Fruit fly (Drosophila melanogaster) whole organism, embryonic: ENCODE measurements around the gene CG31560.

Experiments
- Abd-B ChIP-seq: fragments of 200-800 bp; sonication (Bioruptor generic); optimal IDR thresholded peaks from 2 replicates; lab custom pipeline; 2018; ENCODE audit warnings: missing biosample characterization, mild to moderate bottlenecking, missing genetic modification characterization, moderate library complexity
- Ada2b ChIP-seq: fragments of 200-800 bp; sonication (Bioruptor generic); IDR thresholded peaks from 2 replicates; pipeline ENCODE4 v1.3.6; 2022; ENCODE audit warnings: missing biosample characterization, missing genetic modification characterization
- Antp ChIP-seq: fragments of 200-800 bp; sonication (Bioruptor generic); optimal IDR thresholded peaks from 3 replicates; lab custom pipeline; 2016; ENCODE audit warnings: missing biosample characterization, missing genetic modification characterization
- Bdp1 ChIP-seq: fragments of 200-800 bp; sonication (Bioruptor generic); optimal IDR thresholded peaks from 3 replicates; lab custom pipeline; 2016; ENCODE audit warnings: missing biosample characterization, missing genetic modification characterization
- Blimp-1 ChIP-seq: fragments of 200-800 bp; sonication (Bioruptor generic); optimal IDR thresholded peaks from 3 replicates; lab custom pipeline; 2018; ENCODE audit warnings: missing biosample characterization, missing genetic modification characterization, mild to moderate bottlenecking, moderate library complexity, missing genetic modification reagents
- C15 ChIP-seq: fragments of 200-800 bp; sonication (Bioruptor generic); IDR thresholded peaks from 3 replicates; pipeline ENCODE4 v1.3.6; 2022; ENCODE audit warnings: missing biosample characterization, missing genetic modification characterization
- CG1233 ChIP-seq: fragments of 200-800 bp; sonication (Bioruptor generic); optimal IDR thresholded peaks from 4 replicates; lab custom pipeline; 2018; ENCODE audit warnings: missing biosample characterization, mild to moderate bottlenecking, missing genetic modification characterization
- CG13424 ChIP-seq: fragments of 200-800 bp; sonication (Bioruptor generic); optimal IDR thresholded peaks from 2 replicates; lab custom pipeline; 2019; ENCODE audit warnings: missing biosample characterization, mild to moderate bottlenecking, missing genetic modification characterization, moderate library complexity
- CG14710 ChIP-seq: fragments of 200-800 bp; sonication (Bioruptor generic); optimal IDR thresholded peaks from 3 replicates; lab custom pipeline; 2019; ENCODE audit warnings: missing biosample characterization, mild to moderate bottlenecking, missing genetic modification characterization, moderate library complexity
- CG14860 ChIP-seq: fragments of 200-800 bp; sonication (Bioruptor generic); IDR thresholded peaks from 3 replicates; pipeline ENCODE4 v1.3.6; 2022; ENCODE audit warnings: missing biosample characterization, missing genetic modification characterization; ENCODE audit not compliant: partially characterized antibody
- CG1603 ChIP-seq: fragments of 200-800 bp; sonication (Bioruptor generic); optimal IDR thresholded peaks from 2 replicates; lab custom pipeline; 2019; ENCODE audit warnings: missing biosample characterization, mild to moderate bottlenecking, missing genetic modification characterization, moderate library complexity
- CG16813 ChIP-seq: fragments of 200-800 bp; sonication (Bioruptor generic); IDR thresholded peaks from 3 replicates; pipeline ENCODE4 v1.3.6; 2022; ENCODE audit warnings: missing biosample characterization, missing genetic modification characterization; ENCODE audit not compliant: partially characterized antibody
- CG18262 ChIP-seq: fragments of 200-800 bp; optimal IDR thresholded peaks from 3 replicates; lab custom pipeline; 2019; ENCODE audit warnings: missing biosample characterization, mild to moderate bottlenecking, missing genetic modification characterization, moderate library complexity
- CG2712 ChIP-seq: fragments of 200-800 bp; optimal IDR thresholded peaks from 3 replicates; lab custom pipeline; 2019; ENCODE audit warnings: missing biosample characterization, mild to moderate bottlenecking, missing genetic modification characterization, moderate library complexity
- CG30431 ChIP-seq: fragments of 200-800 bp; sonication (Bioruptor generic); optimal IDR thresholded peaks from 2 replicates; lab custom pipeline; 2017; ENCODE audit warnings: missing biosample characterization, missing genetic modification characterization
- CG33213 ChIP-seq: fragments of 200-800 bp; sonication (Bioruptor generic); optimal IDR thresholded peaks from 3 replicates; lab custom pipeline; 2016; ENCODE audit warnings: missing biosample characterization, missing genetic modification characterization
- CG34224 ChIP-seq: fragments of 200-800 bp; sonication (Bioruptor generic); IDR thresholded peaks from 3 replicates; pipeline ENCODE4 v1.3.6; 2022; ENCODE audit warnings: missing biosample characterization, missing genetic modification characterization; ENCODE audit not compliant: partially characterized antibody
- CG3838 ChIP-seq: fragments of 200-800 bp; sonication (Bioruptor generic); optimal IDR thresholded peaks from 3 replicates; lab custom pipeline; 2016; ENCODE audit warnings: missing biosample characterization, missing genetic modification characterization
- CG6689 ChIP-seq: fragments of 200-800 bp; sonication (Bioruptor generic); IDR thresholded peaks from 2 replicates; pipeline ENCODE4 v1.3.6; 2022; ENCODE audit warnings: missing biosample characterization, missing genetic modification characterization
- CG6813 ChIP-seq: fragments of 200-800 bp; sonication (Bioruptor generic); optimal IDR thresholded peaks from 2 replicates; lab custom pipeline; 2017; ENCODE audit warnings: missing biosample characterization, missing genetic modification characterization, mild to moderate bottlenecking, moderate library complexity, missing genetic modification reagents
- CG7928 ChIP-seq: fragments of 200-800 bp; sonication (Bioruptor generic); optimal IDR thresholded peaks from 2 replicates; lab custom pipeline; 2017; ENCODE audit warnings: missing biosample characterization, mild to moderate bottlenecking, missing genetic modification characterization
- CG8290 ChIP-seq, 3 experiments: fragments of 200-800 bp; sonication (Bioruptor generic); optimal IDR thresholded peaks; 2 replicates each; lab custom pipeline; 2016 to 2019; ENCODE audit warnings: missing biosample characterization in 3 of 3, missing genetic modification characterization in 3 of 3, mild to moderate bottlenecking in 2 of 3, moderate library complexity in 1 of 3
- CG9817 ChIP-seq: fragments of 200-800 bp; sonication (Bioruptor generic); optimal IDR thresholded peaks from 2 replicates; lab custom pipeline; 2018; ENCODE audit warnings: missing biosample characterization, mild to moderate bottlenecking, missing genetic modification characterization, moderate library complexity
- CoRest ChIP-seq: fragments of 200-800 bp; sonication (Bioruptor generic); optimal IDR thresholded peaks from 3 replicates; lab custom pipeline; 2018; ENCODE audit warnings: missing biosample characterization, mild to moderate bottlenecking, missing genetic modification characterization, moderate library complexity
- D19B ChIP-seq: fragments of 200-800 bp; sonication (Bioruptor generic); optimal IDR thresholded peaks from 2 replicates; lab custom pipeline; 2017; ENCODE audit warnings: missing biosample characterization, mild to moderate bottlenecking, missing genetic modification characterization
- Dek ChIP-seq: fragments of 200-800 bp; sonication (Bioruptor generic); optimal IDR thresholded peaks from 3 replicates; lab custom pipeline; 2019; ENCODE audit warnings: missing biosample characterization, mild to moderate bottlenecking, missing genetic modification characterization, moderate library complexity
- Elba2 ChIP-seq: fragments of 200-800 bp; sonication (Bioruptor generic); optimal IDR thresholded peaks from 3 replicates; lab custom pipeline; 2016; ENCODE audit warnings: missing biosample characterization, missing genetic modification characterization
- NC2β ChIP-seq: fragments of 200-800 bp; sonication (Bioruptor generic); optimal IDR thresholded peaks from 2 replicates; lab custom pipeline; 2016; ENCODE audit warnings: missing biosample characterization, missing genetic modification characterization
- Pdp1 ChIP-seq, 2 experiments: fragments of 200-800 bp; sonication (Bioruptor generic); optimal IDR thresholded peaks; 3 replicates each; lab custom pipeline; 2016; ENCODE audit warnings: missing biosample characterization in 2 of 2, missing genetic modification characterization in 2 of 2, mild to moderate bottlenecking in 1 of 2, moderate library complexity in 1 of 2
- Scr ChIP-seq: fragments of 200-800 bp; sonication (Bioruptor generic); IDR thresholded peaks from 2 replicates; pipeline ENCODE4 v1.3.6; 2022; ENCODE audit warnings: missing biosample characterization, missing genetic modification characterization; ENCODE audit not compliant: partially characterized antibody
- Sry-δ ChIP-seq: fragments of 200-800 bp; sonication (Bioruptor generic); optimal IDR thresholded peaks from 2 replicates; lab custom pipeline; 2016; ENCODE audit warnings: missing biosample characterization, missing genetic modification characterization
- Ssrp ChIP-seq: fragments of 200-800 bp; sonication (Bioruptor generic); optimal IDR thresholded peaks from 2 replicates; lab custom pipeline; 2018; ENCODE audit warnings: missing biosample characterization, mild to moderate bottlenecking, missing genetic modification characterization, moderate library complexity
- Tbp ChIP-seq: fragments of >200 bp; optimal IDR thresholded peaks from 2 replicates; lab custom pipeline; 2018; ENCODE audit warnings: missing biosample characterization, missing genetic modification characterization
- Xrp1 ChIP-seq: fragments of 200-800 bp; sonication (Bioruptor generic); IDR thresholded peaks from 2 replicates; pipeline ENCODE4 v1.3.6; 2022; ENCODE audit warnings: missing biosample characterization, missing genetic modification characterization
- YL-1 ChIP-seq: fragments of 200-800 bp; sonication (Bioruptor generic); optimal IDR thresholded peaks from 3 replicates; lab custom pipeline; 2017; ENCODE audit warnings: missing biosample characterization, mild to moderate bottlenecking, missing genetic modification characterization
- amos ChIP-seq: fragments of 200-800 bp; sonication (Bioruptor generic); IDR thresholded peaks from 2 replicates; pipeline ENCODE4 v1.3.6; 2022; ENCODE audit warnings: missing biosample characterization, missing genetic modification characterization; ENCODE audit not compliant: partially characterized antibody
- cad ChIP-seq: fragments of >200 bp; optimal IDR thresholded peaks from 2 replicates; lab custom pipeline; 2017; ENCODE audit warnings: missing biosample characterization, missing genetic modification characterization
- cas ChIP-seq: fragments of 200-800 bp; sonication (Bioruptor generic); IDR thresholded peaks from 2 replicates; pipeline ENCODE4 v1.3.6; 2022; ENCODE audit warnings: missing biosample characterization, missing genetic modification characterization
- crp ChIP-seq, 2 experiments: fragments of 200-800 bp; sonication (Bioruptor generic); optimal IDR thresholded peaks; 2 replicates in 1 of 2; 3 replicates in 1 of 2; lab custom pipeline; 2017; ENCODE audit warnings: missing biosample characterization in 2 of 2, missing genetic modification characterization in 2 of 2, mild to moderate bottlenecking in 1 of 2, moderate library complexity in 1 of 2
- dpn ChIP-seq, 2 experiments: fragments of 200-800 bp; sonication (Bioruptor generic); optimal IDR thresholded peaks; 3 replicates each; lab custom pipeline; 2016; ENCODE audit warnings: missing biosample characterization in 2 of 2, missing genetic modification characterization in 2 of 2
- emc ChIP-seq: fragments of 200-800 bp; sonication (Bioruptor generic); optimal IDR thresholded peaks from 2 replicates; lab custom pipeline; 2016; ENCODE audit warnings: missing biosample characterization, missing genetic modification characterization
- grau ChIP-seq: fragments of 200-800 bp; optimal IDR thresholded peaks from 3 replicates; lab custom pipeline; 2019; ENCODE audit warnings: missing biosample characterization, mild to moderate bottlenecking, missing genetic modification characterization, moderate library complexity
- gt ChIP-seq: fragments of 200-800 bp; sonication (Bioruptor generic); IDR thresholded peaks from 2 replicates; pipeline ENCODE4 v1.3.6; 2022; ENCODE audit warnings: missing biosample characterization, missing genetic modification characterization
- maf-S ChIP-seq: fragments of 200-800 bp; sonication (Bioruptor generic); optimal IDR thresholded peaks from 2 replicates; lab custom pipeline; 2016; ENCODE audit warnings: missing biosample characterization, missing genetic modification characterization
- nerfin-2 ChIP-seq: fragments of 200-800 bp; sonication (Bioruptor generic); IDR thresholded peaks from 2 replicates; pipeline ENCODE4 v1.3.6; 2022; ENCODE audit warnings: missing biosample characterization, missing genetic modification characterization; ENCODE audit not compliant: partially characterized antibody
- onecut ChIP-seq: fragments of 200-800 bp; sonication (Bioruptor generic); IDR thresholded peaks from 2 replicates; pipeline ENCODE4 v1.3.6; 2022; ENCODE audit warnings: missing biosample characterization, missing genetic modification characterization
- peb ChIP-seq: fragments of 200-800 bp; sonication (Bioruptor generic); IDR thresholded peaks from 2 replicates; pipeline ENCODE4 v1.3.6; 2022; ENCODE audit warnings: missing biosample characterization, missing genetic modification characterization
- sens-2 ChIP-seq: fragments of 200-800 bp; sonication (Bioruptor generic); IDR thresholded peaks from 2 replicates; pipeline ENCODE4 v1.3.6; 2022; ENCODE audit warnings: missing biosample characterization, missing genetic modification characterization
- trem ChIP-seq: fragments of 200-800 bp; optimal IDR thresholded peaks from 3 replicates; lab custom pipeline; 2019; ENCODE audit warnings: missing biosample characterization, mild to moderate bottlenecking, missing genetic modification characterization, moderate library complexity
- trh ChIP-seq: fragments of 200-800 bp; sonication (Bioruptor generic); optimal IDR thresholded peaks from 2 replicates; lab custom pipeline; 2016; ENCODE audit warnings: missing biosample characterization, missing genetic modification characterization

The CG31560 gene

DNA sequence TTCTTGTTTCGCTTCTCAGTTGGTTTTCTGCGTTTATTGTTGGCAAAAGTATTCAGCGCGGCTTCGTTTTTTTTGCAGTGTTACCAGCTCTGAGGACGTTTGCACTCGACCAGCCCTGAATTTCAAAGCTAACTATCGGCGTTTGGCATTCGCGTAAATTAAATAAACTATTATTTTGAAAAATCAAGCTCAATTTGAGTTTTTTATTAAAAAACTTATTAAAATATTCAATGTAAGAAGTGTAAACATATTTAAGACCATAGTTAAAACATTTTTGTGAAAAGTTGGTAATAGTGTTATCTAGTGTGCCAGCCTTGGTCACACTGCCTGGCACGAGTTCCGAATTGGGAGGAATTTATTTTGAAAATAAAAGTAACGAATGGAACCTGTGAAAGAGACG lies 36.0 kb downstream of the CG31560 start, which contains the start of the genes SmD2 and CG18048 (continued):
- TF ChIP-seq C15 (GFP tag; lab: Robert Waterston, UW): no peak
- TF ChIP-seq sens-2 (GFP tag; lab: Robert Waterston, UW): no peak
- peak; percentile 4 for TF ChIP-seq CG33213 (GFP tag; lab: Kevin White, UChicago)
- no peak for TF ChIP-seq CG3838 (GFP tag; lab: Kevin White, UChicago)
- TF ChIP-seq CG14860 (GFP tag; lab: Robert Waterston, UW): 0 out of 3 replicates have a peak, but pooled peaks have one; percentile 52
- no peak for TF ChIP-seq trh (GFP tag; lab: Kevin White, UChicago)
- no peak for TF ChIP-seq Dek (tag; lab: Kevin White, UChicago)
- no peak for TF ChIP-seq CG30431 (GFP tag; lab: Kevin White, UChicago)
- peak; percentile 4 for TF ChIP-seq Blimp-1
- TF ChIP-seq peb (GFP tag; lab: Robert Waterston, UW): no peak
- TF ChIP-seq onecut: no peak
- peak; percentile 13 for TF ChIP-seq CG1603 (tag; lab: Kevin White, UChicago)
- TF ChIP-seq YL-1 (GFP tag; lab: Kevin White, UChicago): peak; percentile 82
- TF ChIP-seq trem (tag; lab: Kevin White, UChicago): peak; percentile 85
- peak; percentile 54 for TF ChIP-seq CG2712 (tag; lab: Kevin White, UChicago)
- no peak for TF ChIP-seq emc
- peak in 1 of 2 experiments; percentile 47 for TF ChIP-seq Pdp1 (GFP tag; optimal IDR thresholded peaks at IDR 0.05; lab: Kevin White, UChicago)
- TF ChIP-seq grau: peak; percentile 33
- TF ChIP-seq Antp (GFP tag; lab: Kevin White, UChicago): no peak
- TF ChIP-seq dpn (GFP tag; optimal IDR thresholded peaks at IDR 0.05; lab: Kevin White, UChicago): peak in 1 of 2 experiments; percentile 7
- TF ChIP-seq Xrp1 (GFP tag; lab: Robert Waterston, UW): no peak
- no peak for TF ChIP-seq CG6813 (GFP tag; lab: Kevin White, UChicago)
- TF ChIP-seq CoRest (tag; lab: Kevin White, UChicago): peak; percentile 59
- no peak for TF ChIP-seq CG1233 (GFP tag; lab: Kevin White, UChicago)
- TF ChIP-seq crp (GFP tag; optimal IDR thresholded peaks at IDR 0.05; lab: Kevin White, UChicago): no peak
- peak; percentile 82 for TF ChIP-seq Scr (GFP tag; lab: Robert Waterston, UW)
- no peak for TF ChIP-seq CG6689 (GFP tag; lab: Robert Waterston, UW)
- TF ChIP-seq maf-S (GFP tag; lab: Kevin White, UChicago): no peak
- no peak for TF ChIP-seq Tbp (GFP tag; lab: Kevin White, UChicago)
- TF ChIP-seq CG13424 (tag; lab: Kevin White, UChicago): peak; percentile 32
- TF ChIP-seq nerfin-2 (GFP tag; lab: Robert Waterston, UW): peak; percentile 54; the same call in 1 of the 2 replicates
- peak; percentile 72 for TF ChIP-seq Sry-δ (GFP tag; lab: Kevin White, UChicago)
- peak; percentile 84 for TF ChIP-seq CG16813
- TF ChIP-seq CG18262: peak; percentile 9
- peak; percentile 93 for TF ChIP-seq CG7928 (GFP tag; lab: Kevin White, UChicago)
- peak; percentile 5 for TF ChIP-seq Abd-B (GFP tag; lab: Kevin White, UChicago)
- peak; percentile 10 for TF ChIP-seq CG8290 (GFP tag; optimal IDR thresholded peaks at IDR 0.05; lab: Kevin White, UChicago)
- TF ChIP-seq CG8290 (tag; optimal IDR thresholded peaks at IDR 0.05; lab: Kevin White, UChicago): no peak
- TF ChIP-seq CG14710 (tag; lab: Kevin White, UChicago): peak; percentile 78
- TF ChIP-seq Ssrp (tag; lab: Kevin White, UChicago): peak; percentile 16
- no peak for TF ChIP-seq D19B (GFP tag; lab: Kevin White, UChicago)
- TF ChIP-seq gt: no peak
- peak; percentile 75 for TF ChIP-seq amos (GFP tag; lab: Robert Waterston, UW)
- TF ChIP-seq Elba2 (GFP tag; lab: Kevin White, UChicago): peak; percentile 91
- TF ChIP-seq CG34224 (GFP tag; lab: Robert Waterston, UW): peak; percentile 66; the same call in 2 of the 3 replicates
- TF ChIP-seq Ada2b (GFP tag; lab: Robert Waterston, UW): no peak
- peak; percentile 15 for TF ChIP-seq CG9817
- TF ChIP-seq cas (GFP tag; lab: Robert Waterston, UW): no peak
- TF ChIP-seq Bdp1 (GFP tag; lab: Kevin White, UChicago): no peak
- TF ChIP-seq cad: no peak
- TF ChIP-seq NC2β (GFP tag; lab: Kevin White, UChicago): no peak
